Fruit fly (Drosophila melanogaster) whole organism, embryonic: ENCODE data around the gene mRF1.
A peak's percentile ranks its signal among the peaks of the same experiment; 100 is the strongest.

Experiments
- CG10654 ChIP-seq: fragments of 200-800 bp; sonication (Bioruptor generic); optimal IDR thresholded peaks from 2 replicates; lab custom pipeline; 2016; ENCODE audit warnings: missing biosample characterization, missing genetic modification characterization
- CG10959 ChIP-seq: fragments of 200-800 bp; sonication (Bioruptor generic); IDR thresholded peaks from 2 replicates; pipeline ENCODE4 v1.3.6; 2022; ENCODE audit warnings: missing biosample characterization, missing genetic modification characterization
- CG11093 ChIP-seq: fragments of 200-800 bp; sonication (Bioruptor generic); IDR thresholded peaks from 3 replicates; pipeline ENCODE4 v1.3.6; 2022; ENCODE audit warnings: missing biosample characterization, missing genetic modification characterization
- CG11695 ChIP-seq: fragments of 200-800 bp; sonication (Bioruptor generic); IDR thresholded peaks from 3 replicates; pipeline ENCODE4 v1.3.6; 2022; ENCODE audit warnings: missing biosample characterization, missing genetic modification characterization
- CG11723 ChIP-seq: fragments of 200-800 bp; sonication (Bioruptor generic); optimal IDR thresholded peaks from 2 replicates; lab custom pipeline; 2017; ENCODE audit warnings: missing biosample characterization, mild to moderate bottlenecking, missing genetic modification characterization
- CG12659 ChIP-seq: fragments of 200-800 bp; sonication (Bioruptor generic); optimal IDR thresholded peaks from 3 replicates; lab custom pipeline; 2017; ENCODE audit warnings: mild to moderate bottlenecking, missing biosample characterization, missing genetic modification reagents, missing genetic modification characterization
- CG13123 ChIP-seq: fragments of 200-800 bp; sonication (Bioruptor generic); optimal IDR thresholded peaks from 2 replicates; lab custom pipeline; 2016; ENCODE audit warnings: missing biosample characterization, missing genetic modification characterization
- CG13287 ChIP-seq: fragments of 200-800 bp; sonication (Bioruptor generic); IDR thresholded peaks from 2 replicates; pipeline ENCODE4 v1.3.6; 2022; ENCODE audit warnings: missing biosample characterization, missing genetic modification characterization; ENCODE audit not compliant: partially characterized antibody
- CG1602 ChIP-seq: fragments of 200-800 bp; sonication (Bioruptor generic); optimal IDR thresholded peaks from 3 replicates; lab custom pipeline; 2016; ENCODE audit warnings: missing biosample characterization, missing genetic modification characterization
- CG16813 ChIP-seq: fragments of 200-800 bp; sonication (Bioruptor generic); IDR thresholded peaks from 3 replicates; pipeline ENCODE4 v1.3.6; 2022; ENCODE audit warnings: missing biosample characterization, missing genetic modification characterization; ENCODE audit not compliant: partially characterized antibody
- CG17186 ChIP-seq: fragments of 200-800 bp; sonication (Bioruptor generic); optimal IDR thresholded peaks from 3 replicates; lab custom pipeline; 2017; ENCODE audit warnings: missing biosample characterization, missing genetic modification reagents, missing genetic modification characterization
- CG17802 ChIP-seq: fragments of 200-800 bp; sonication (Bioruptor generic); optimal IDR thresholded peaks from 2 replicates; lab custom pipeline; 2018; ENCODE audit warnings: missing biosample characterization, mild to moderate bottlenecking, missing genetic modification characterization, moderate library complexity
- CG17829 ChIP-seq: fragments of 200-800 bp; optimal IDR thresholded peaks from 2 replicates; lab custom pipeline; 2019; ENCODE audit warnings: missing biosample characterization, mild to moderate bottlenecking, missing genetic modification characterization, moderate library complexity
- CG18262 ChIP-seq: fragments of 200-800 bp; optimal IDR thresholded peaks from 3 replicates; lab custom pipeline; 2019; ENCODE audit warnings: missing biosample characterization, mild to moderate bottlenecking, missing genetic modification characterization, moderate library complexity
- CG18599 ChIP-seq: fragments of 200-800 bp; sonication (Bioruptor generic); optimal IDR thresholded peaks from 3 replicates; lab custom pipeline; 2017; ENCODE audit warnings: missing biosample characterization, missing genetic modification characterization, mild to moderate bottlenecking, moderate library complexity, missing genetic modification reagents
- CG2678 ChIP-seq: fragments of 200-800 bp; sonication (Bioruptor generic); optimal IDR thresholded peaks from 3 replicates; lab custom pipeline; 2019; ENCODE audit warnings: missing biosample characterization, mild to moderate bottlenecking, missing genetic modification characterization, moderate library complexity
- CG30020 ChIP-seq: fragments of 200-800 bp; optimal IDR thresholded peaks from 2 replicates; lab custom pipeline; 2019; ENCODE audit warnings: missing biosample characterization, mild to moderate bottlenecking, missing genetic modification characterization, moderate library complexity
- CG32772 ChIP-seq: fragments of 200-800 bp; sonication (Bioruptor generic); IDR thresholded peaks from 2 replicates; pipeline ENCODE4 v1.3.6; 2022; ENCODE audit warnings: missing biosample characterization, missing genetic modification characterization
- CG33557 ChIP-seq: fragments of 200-800 bp; sonication (Bioruptor generic); optimal IDR thresholded peaks from 2 replicates; lab custom pipeline; 2019; ENCODE audit warnings: missing biosample characterization, mild to moderate bottlenecking, missing genetic modification characterization, moderate library complexity
- CG4617 ChIP-seq: fragments of 200-800 bp; sonication (Bioruptor generic); optimal IDR thresholded peaks from 3 replicates; lab custom pipeline; 2016; ENCODE audit warnings: missing biosample characterization, missing genetic modification characterization, borderline replicate concordance
- CG4730 ChIP-seq: fragments of 200-800 bp; sonication (Bioruptor generic); IDR thresholded peaks from 2 replicates; pipeline ENCODE4 v1.3.6; 2022; ENCODE audit warnings: missing biosample characterization, missing genetic modification characterization
- CG6254 ChIP-seq: fragments of 200-800 bp; sonication (Bioruptor generic); optimal IDR thresholded peaks from 3 replicates; lab custom pipeline; 2017; ENCODE audit warnings: mild to moderate bottlenecking, missing biosample characterization, missing genetic modification reagents, missing genetic modification characterization
- CG8281 ChIP-seq: fragments of 200-800 bp; sonication (Bioruptor generic); optimal IDR thresholded peaks from 2 replicates; lab custom pipeline; 2018; ENCODE audit warnings: missing biosample characterization, mild to moderate bottlenecking, missing genetic modification characterization, moderate library complexity
- CG8924 ChIP-seq: fragments of 200-800 bp; optimal IDR thresholded peaks from 3 replicates; lab custom pipeline; 2019; ENCODE audit warnings: missing biosample characterization, mild to moderate bottlenecking, missing genetic modification characterization, moderate library complexity
- CG9797 ChIP-seq: fragments of 200-800 bp; sonication (Bioruptor generic); optimal IDR thresholded peaks from 3 replicates; lab custom pipeline; 2018; ENCODE audit warnings: missing biosample characterization, mild to moderate bottlenecking, missing genetic modification characterization
- CkIIα-i1 ChIP-seq: fragments of 200-800 bp; sonication (Bioruptor generic); IDR thresholded peaks from 2 replicates; pipeline ENCODE4 v1.3.6; 2022; ENCODE audit warnings: missing biosample characterization, missing genetic modification characterization
- Lhr ChIP-seq: fragments of 200-800 bp; sonication (Bioruptor generic); optimal IDR thresholded peaks from 3 replicates; lab custom pipeline; 2017; ENCODE audit warnings: mild to moderate bottlenecking, missing biosample characterization, missing genetic modification reagents, missing genetic modification characterization
- MBD-R2 ChIP-seq: fragments of 200-800 bp; sonication (Bioruptor generic); IDR thresholded peaks from 2 replicates; pipeline ENCODE4 v1.3.6; 2022; ENCODE audit warnings: missing biosample characterization, missing genetic modification characterization
- Pdp1 ChIP-seq, 2 experiments: fragments of 200-800 bp; sonication (Bioruptor generic); optimal IDR thresholded peaks; 3 replicates each; lab custom pipeline; 2016; ENCODE audit warnings: missing biosample characterization in 2 of 2, missing genetic modification characterization in 2 of 2, mild to moderate bottlenecking in 1 of 2, moderate library complexity in 1 of 2
- Ravus ChIP-seq: fragments of 200-800 bp; sonication (Bioruptor generic); IDR thresholded peaks from 2 replicates; pipeline ENCODE4 v1.3.6; 2022; ENCODE audit warnings: missing biosample characterization, missing genetic modification characterization
- abd-A ChIP-seq: fragments of 200-800 bp; sonication (Bioruptor generic); optimal IDR thresholded peaks from 3 replicates; lab custom pipeline; 2019; ENCODE audit warnings: missing biosample characterization, mild to moderate bottlenecking, missing genetic modification characterization, moderate library complexity
- ac ChIP-seq: fragments of 200-800 bp; sonication (Bioruptor generic); optimal IDR thresholded peaks from 3 replicates; lab custom pipeline; 2017; ENCODE audit warnings: missing biosample characterization, mild to moderate bottlenecking, missing genetic modification characterization
- al ChIP-seq: fragments of 200-800 bp; sonication (Bioruptor generic); IDR thresholded peaks from 2 replicates; pipeline ENCODE4 v1.3.6; 2022; ENCODE audit warnings: missing biosample characterization, missing genetic modification characterization
- ato ChIP-seq: fragments of 200-800 bp; sonication (Bioruptor generic); IDR thresholded peaks from 2 replicates; pipeline ENCODE4 v1.3.6; 2022; ENCODE audit warnings: missing biosample characterization, missing genetic modification characterization; ENCODE audit not compliant: partially characterized antibody
- caup ChIP-seq: fragments of 200-800 bp; sonication (Bioruptor generic); optimal IDR thresholded peaks from 3 replicates; lab custom pipeline; 2017; ENCODE audit warnings: missing biosample characterization, mild to moderate bottlenecking, missing genetic modification characterization, moderate library complexity; ENCODE audit not compliant: severe bottlenecking
- chn ChIP-seq: fragments of 200-800 bp; sonication (Bioruptor generic); optimal IDR thresholded peaks from 2 replicates; lab custom pipeline; 2016; ENCODE audit warnings: missing biosample characterization, missing genetic modification characterization
- hkb ChIP-seq, 2 experiments: fragments of 200-800 bp in 1 of 2; fragments of >200 bp in 1 of 2; sonication (Bioruptor generic) in 1 of 2; IDR thresholded peaks in 1 of 2; optimal IDR thresholded peaks in 1 of 2; 2 replicates each; pipeline versions ENCODE4 v1.3.6 to Lab custom; 2017 to 2022; ENCODE audit warnings: missing biosample characterization in 1 of 2, missing genetic modification characterization in 1 of 2
- kni ChIP-seq: fragments of 200-800 bp; sonication (Bioruptor generic); optimal IDR thresholded peaks from 3 replicates; lab custom pipeline; 2017; ENCODE audit warnings: mild to moderate bottlenecking, missing biosample characterization, missing genetic modification reagents, missing genetic modification characterization
- lilli ChIP-seq: fragments of 200-800 bp; sonication (Bioruptor generic); optimal IDR thresholded peaks from 3 replicates; lab custom pipeline; 2016; ENCODE audit warnings: missing biosample characterization, missing genetic modification characterization
- nau ChIP-seq: fragments of 200-800 bp; sonication (Bioruptor generic); optimal IDR thresholded peaks from 3 replicates; lab custom pipeline; 2017; ENCODE audit warnings: missing biosample characterization, mild to moderate bottlenecking, missing genetic modification characterization, missing genetic modification reagents
- org-1 ChIP-seq: fragments of 200-800 bp; sonication (Bioruptor generic); optimal IDR thresholded peaks from 2 replicates; lab custom pipeline; 2017; ENCODE audit warnings: missing biosample characterization, missing genetic modification characterization
- otp ChIP-seq: fragments of 200-800 bp; sonication (Bioruptor generic); IDR thresholded peaks from 3 replicates; pipeline ENCODE4, ENCODE4 v1.3.6; 2022; ENCODE audit warnings: missing biosample characterization, missing genetic modification characterization
- peb ChIP-seq: fragments of 200-800 bp; sonication (Bioruptor generic); IDR thresholded peaks from 2 replicates; pipeline ENCODE4 v1.3.6; 2022; ENCODE audit warnings: missing biosample characterization, missing genetic modification characterization
- schlank ChIP-seq: fragments of 200-800 bp; sonication (Bioruptor generic); optimal IDR thresholded peaks from 2 replicates; lab custom pipeline; 2018; ENCODE audit warnings: missing biosample characterization, mild to moderate bottlenecking, missing genetic modification characterization
- shn ChIP-seq: fragments of 200-800 bp; sonication (Bioruptor generic); optimal IDR thresholded peaks from 3 replicates; lab custom pipeline; 2016; ENCODE audit warnings: missing biosample characterization, missing genetic modification characterization
- sim ChIP-seq: fragments of 200-800 bp; sonication (Bioruptor generic); IDR thresholded peaks from 2 replicates; pipeline ENCODE4 v1.3.6; 2022; ENCODE audit warnings: missing biosample characterization, missing genetic modification characterization
- so ChIP-seq: fragments of 200-800 bp; sonication (Bioruptor generic); IDR thresholded peaks from 3 replicates; pipeline ENCODE4 v1.3.6; 2022; ENCODE audit warnings: missing biosample characterization, missing genetic modification characterization
- tgo ChIP-seq: fragments of 200-800 bp; sonication (Bioruptor generic); IDR thresholded peaks from 3 replicates; pipeline ENCODE4 v1.3.6; 2022; ENCODE audit warnings: missing biosample characterization, missing genetic modification characterization
- tup ChIP-seq: fragments of 200-800 bp; sonication (Bioruptor generic); optimal IDR thresholded peaks from 2 replicates; lab custom pipeline; 2016; ENCODE audit warnings: missing biosample characterization, mild to moderate bottlenecking, missing genetic modification characterization, moderate library complexity

Gene mRF1

DNA sequence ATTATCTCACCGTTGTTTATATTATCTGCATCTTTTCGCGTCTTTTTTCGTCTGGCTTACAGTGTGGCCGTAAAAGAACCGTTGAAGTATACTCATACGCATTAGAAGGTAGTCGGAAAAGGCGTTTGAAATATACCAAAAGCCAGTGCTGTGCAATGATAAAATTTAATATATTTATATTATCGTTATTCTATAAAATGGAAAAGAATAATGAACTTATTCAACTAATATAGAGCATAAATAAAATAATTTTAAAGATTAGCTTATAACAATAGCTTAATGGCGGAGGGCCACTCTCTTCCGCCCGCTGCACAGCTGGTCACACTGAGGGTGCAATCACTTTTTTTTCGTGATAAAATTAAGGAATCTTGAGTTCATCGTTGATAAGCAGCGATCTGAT, 27.9 kb upstream of the mRF1 start, which contains the start of the genes CG16974 and Edem2 (continued):
- TF ChIP-seq Lhr (GFP tag; lab: Kevin White, UChicago), result peak; percentile 89
- TF ChIP-seq kni (GFP tag; lab: Kevin White, UChicago), result no peak
- peak; percentile 20 for TF ChIP-seq CG17802 (tag; lab: Kevin White, UChicago)
- peak; percentile 69 for TF ChIP-seq CG8924 (tag; lab: Kevin White, UChicago)
- TF ChIP-seq CG6254 (GFP tag; lab: Kevin White, UChicago), result no peak
- TF ChIP-seq CG16813 (GFP tag; lab: Robert Waterston, UW), result no peak
- peak; percentile 73 for TF ChIP-seq CG11695
- no peak for TF ChIP-seq ato (GFP tag; lab: Robert Waterston, UW)
- peak; percentile 79 for TF ChIP-seq lilli (GFP tag; lab: Kevin White, UChicago)
- TF ChIP-seq Pdp1 (GFP tag; optimal IDR thresholded peaks at IDR 0.05; lab: Kevin White, UChicago), result peak in 1 of 2 experiments; percentile 39
- TF ChIP-seq CG2678, result no peak
- 0 out of 3 replicates have a peak, but pooled peaks have one; percentile 53 for TF ChIP-seq otp (GFP tag; lab: Robert Waterston, UW)
- peak; percentile 34; the same call in 1 of the 2 replicates for TF ChIP-seq CG13287 (GFP tag; lab: Robert Waterston, UW)
- TF ChIP-seq CG11093 (GFP tag; lab: Robert Waterston, UW), result peak; percentile 65; the same call in 2 of the 3 replicates
- TF ChIP-seq MBD-R2, result peak; percentile 75
- peak; percentile 73 for TF ChIP-seq CG10654
- peak; percentile 28 for TF ChIP-seq CG17186
- no peak for TF ChIP-seq sim
- TF ChIP-seq peb (GFP tag; lab: Robert Waterston, UW), result peak; percentile 56
- TF ChIP-seq schlank (tag; lab: Kevin White, UChicago), result no peak
- no peak for TF ChIP-seq CG18262
- peak; percentile 61; the same call in 1 of the 2 replicates for TF ChIP-seq al (GFP tag; lab: Robert Waterston, UW)
- TF ChIP-seq tup (GFP tag; lab: Kevin White, UChicago), result peak; percentile 66
- no peak for TF ChIP-seq CG18599 (GFP tag; lab: Kevin White, UChicago)
- peak; percentile 89 for TF ChIP-seq CG17829 (tag; lab: Kevin White, UChicago)
- TF ChIP-seq caup (GFP tag; lab: Kevin White, UChicago), result peak; percentile 64
- no peak for TF ChIP-seq org-1 (GFP tag; lab: Kevin White, UChicago)
- TF ChIP-seq Ravus (GFP tag; lab: Robert Waterston, UW), result peak; percentile 13; the same call in 1 of the 2 replicates
- TF ChIP-seq CG10959 (GFP tag; lab: Robert Waterston, UW), result peak; percentile 26; the same call in 1 of the 2 replicates
- no peak for TF ChIP-seq shn
- no peak for TF ChIP-seq CG8281
- TF ChIP-seq nau, result no peak
- TF ChIP-seq CG32772 (GFP tag; lab: Robert Waterston, UW), result peak; percentile 85
- peak; percentile 64 for TF ChIP-seq CG13123 (GFP tag; lab: Kevin White, UChicago)
- TF ChIP-seq CG12659 (GFP tag; lab: Kevin White, UChicago), result peak; percentile 90
- TF ChIP-seq so, result peak; percentile 31; the same call in 1 of the 3 replicates
- no peak for TF ChIP-seq CkIIα-i1 (GFP tag; lab: Robert Waterston, UW)
- TF ChIP-seq CG11723 (GFP tag; lab: Kevin White, UChicago), result no peak
- TF ChIP-seq CG33557 (GFP tag; lab: Kevin White, UChicago), result peak; percentile 52
- peak; percentile 81 for TF ChIP-seq tgo
- TF ChIP-seq CG4730, result peak; percentile 69
- peak; percentile 66 for TF ChIP-seq CG30020 (tag; lab: Kevin White, UChicago)
- peak; percentile 90 for TF ChIP-seq CG4617 (GFP tag; lab: Kevin White, UChicago)
- no peak for TF ChIP-seq abd-A (tag; lab: Kevin White, UChicago)
- peak; percentile 96 for TF ChIP-seq CG9797 (GFP tag; lab: Kevin White, UChicago)
- no peak for TF ChIP-seq ac (GFP tag; lab: Kevin White, UChicago)
- peak; percentile 76 for TF ChIP-seq CG1602
- no peak for TF ChIP-seq hkb (optimal IDR thresholded peaks at IDR 0.05; lab: Kevin White, UChicago)
- TF ChIP-seq hkb (GFP tag; IDR thresholded peaks at IDR 0.05; lab: Robert Waterston, UW), result peak; percentile 69
- TF ChIP-seq chn (GFP tag; lab: Kevin White, UChicago), result peak; percentile 68
